Fruit fly (Drosophila melanogaster) ovary, adult (tissue): Measurements from ENCODE around the gene CG32971.

Source experiments
- CG17801 ChIP-seq: fragments of 200-800 bp; optimal IDR thresholded peaks from 2 replicates; lab custom pipeline; 2019; ENCODE audit warnings: missing biosample characterization, mild to moderate bottlenecking, missing genetic modification characterization, moderate library complexity; ENCODE audit not compliant: partially characterized antibody

The CG32971 gene

dm6 chr2L:14252271-14252870 is 22.2 kb upstream of the CG32971 start:
- TF ChIP-seq CG17801 (GFP tag; lab: Kevin White, UChicago) = no peak

dm6 chr2L:14258603-14259002 is 16.0 kb upstream of the CG32971 start:
- TF ChIP-seq CG17801 (GFP tag; lab: Kevin White, UChicago) = no peak

DNA sequence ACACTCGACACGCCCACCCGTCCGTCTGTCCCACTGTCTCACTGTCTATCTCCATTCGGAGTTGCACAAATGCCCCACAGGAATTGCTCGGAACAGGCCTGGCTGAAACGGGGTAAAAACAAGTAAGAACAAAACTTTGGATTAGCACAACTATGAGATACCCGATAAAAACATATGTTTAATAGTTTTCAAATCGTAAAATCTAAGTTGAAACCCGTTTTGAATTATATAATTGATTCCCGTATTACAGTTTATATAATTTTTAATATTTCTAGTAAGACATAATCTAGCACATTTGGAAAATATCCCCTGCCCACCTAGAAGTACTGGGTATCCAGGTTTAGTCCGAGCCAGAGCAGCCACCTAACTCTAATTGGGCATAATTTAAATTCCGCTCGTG is 14.8 kb upstream of the CG32971 start:
- TF ChIP-seq CG17801 (GFP tag; lab: Kevin White, UChicago) = no peak

DNA sequence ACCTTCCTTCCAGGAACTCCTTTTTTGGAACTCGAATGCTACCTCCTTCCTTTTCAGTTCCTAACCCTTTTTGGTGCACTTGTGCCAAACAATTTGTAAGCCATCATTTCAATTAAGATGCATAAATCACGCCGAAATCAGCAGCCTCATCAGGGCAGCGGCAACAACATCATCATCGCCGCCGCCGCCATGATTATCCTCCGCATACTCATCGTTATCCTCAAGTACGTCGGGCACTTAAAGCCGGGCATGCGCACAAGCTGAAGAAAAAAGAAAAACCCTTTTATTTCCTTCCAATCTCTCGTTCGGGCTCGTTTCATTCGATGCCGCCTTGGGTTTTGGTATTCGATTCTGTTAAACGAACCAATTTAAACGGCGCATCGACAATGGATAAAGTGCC is 13.7 kb upstream of the CG32971 start:
- no peak for TF ChIP-seq CG17801 (GFP tag; lab: Kevin White, UChicago)

dm6 chr2L:14261719-14262487 is 12.7 kb upstream of the CG32971 start:
- no peak for TF ChIP-seq CG17801 (GFP tag; lab: Kevin White, UChicago)

dm6 chr2L:14262896-14263295 is 11.7 kb upstream of the CG32971 start, which contains the start of gene wb:
Gene wb, plus strand, starts transcription at chr2L:14263027.
- TF ChIP-seq CG17801 (GFP tag; lab: Kevin White, UChicago) = no peak

DNA sequence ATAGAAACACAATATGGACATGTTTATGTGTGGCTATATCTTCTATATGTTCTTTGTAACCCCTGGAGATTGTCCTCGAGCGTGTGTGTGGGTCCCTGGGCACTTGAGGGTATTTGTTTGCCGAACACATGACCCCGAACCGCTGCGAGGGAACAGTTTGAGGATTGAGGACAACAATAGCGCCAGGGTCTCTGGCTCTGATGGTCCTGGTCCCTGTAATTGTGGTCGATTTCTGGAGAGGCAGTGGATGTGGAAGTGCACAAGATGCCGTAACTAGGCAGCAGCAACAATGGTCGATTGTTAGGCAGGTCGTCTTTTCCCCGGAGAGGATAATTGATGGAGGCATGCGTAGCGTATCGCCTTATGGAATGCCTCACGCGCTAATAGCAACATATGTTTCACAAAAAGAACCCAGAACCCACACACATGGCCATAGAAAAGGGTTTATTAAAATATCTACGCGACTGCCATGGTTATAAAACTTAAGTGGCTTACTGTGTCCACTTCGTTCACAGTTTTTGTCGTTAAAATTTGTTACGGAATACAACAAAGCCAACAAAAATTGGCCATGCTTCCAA is 9.5 kb upstream of the CG32971 start:
- no peak for TF ChIP-seq CG17801 (GFP tag; lab: Kevin White, UChicago)

DNA sequence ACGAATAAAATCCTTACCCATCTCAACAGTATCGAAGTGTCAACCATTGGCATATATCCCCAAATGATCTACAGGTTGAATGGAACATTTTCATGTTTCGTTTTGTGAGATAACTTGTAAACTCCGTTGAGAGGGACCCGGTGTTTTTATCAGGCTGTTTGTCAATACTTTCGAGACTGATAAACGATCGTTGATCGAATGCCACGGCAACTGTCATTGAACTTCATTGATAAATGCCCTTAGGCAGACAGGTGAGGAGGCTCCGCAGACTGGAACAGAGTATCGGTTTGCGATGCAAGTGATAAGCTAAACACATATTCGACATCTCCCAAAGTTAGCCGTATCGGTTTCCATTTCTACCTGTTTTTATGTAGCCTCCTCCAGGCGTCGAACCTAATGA is 6.0 kb upstream of the CG32971 start:
- TF ChIP-seq CG17801 (GFP tag; lab: Kevin White, UChicago) = no peak

DNA sequence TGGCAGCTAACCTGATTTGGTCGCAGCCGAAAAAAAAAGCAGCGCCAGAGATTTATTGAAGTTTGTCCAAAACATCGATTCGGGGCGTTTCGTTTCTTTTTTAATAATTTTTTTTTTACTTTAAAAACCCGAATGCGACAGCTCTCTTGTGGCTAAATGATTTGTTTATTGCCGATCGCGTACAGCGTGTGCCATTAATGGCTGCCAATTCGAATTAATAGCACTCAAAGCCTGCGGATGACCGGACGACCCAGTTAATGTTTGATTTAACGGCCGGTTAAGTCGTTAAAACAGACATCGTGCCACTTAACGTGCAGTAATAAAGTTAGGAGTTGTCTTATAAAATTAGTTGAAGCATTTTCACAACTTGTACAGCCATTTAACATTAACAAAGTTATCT is 3.2 kb upstream of the CG32971 start:
- no peak for TF ChIP-seq CG17801 (GFP tag; lab: Kevin White, UChicago)

- no peak for TF ChIP-seq CG17801 (GFP tag; lab: Kevin White, UChicago)
Observed at dm6 chr2L:14273540-14273939, 1.1 kb upstream of the CG32971 start.

DNA sequence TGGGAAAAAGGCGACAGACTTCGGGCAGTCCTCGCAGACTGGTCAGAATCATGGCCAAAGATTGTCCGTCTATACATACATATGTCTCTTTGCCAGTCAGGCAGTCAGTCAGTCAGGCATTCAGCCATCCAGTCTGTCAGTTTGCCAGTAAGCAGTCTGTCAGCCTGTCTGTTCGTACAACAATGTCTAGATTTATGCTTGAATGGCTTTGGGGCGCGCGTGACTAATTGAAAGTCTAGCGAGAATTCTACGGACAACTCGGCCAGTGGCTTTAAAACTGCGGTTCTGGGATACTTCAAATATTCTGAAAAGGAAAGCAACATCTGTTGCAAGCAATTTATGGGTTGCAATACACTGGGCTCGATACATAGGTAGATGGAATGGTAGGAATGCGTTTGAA is 6.2 kb downstream of the CG32971 start:
- no peak for TF ChIP-seq CG17801 (GFP tag; lab: Kevin White, UChicago)

dm6 chr2L:14284636-14285035 is 10.0 kb downstream of the CG32971 start:
- no peak for TF ChIP-seq CG17801 (GFP tag; lab: Kevin White, UChicago)

dm6 chr2L:14287907-14288306 is 13.3 kb downstream of the CG32971 start:
- no peak for TF ChIP-seq CG17801 (GFP tag; lab: Kevin White, UChicago)

DNA sequence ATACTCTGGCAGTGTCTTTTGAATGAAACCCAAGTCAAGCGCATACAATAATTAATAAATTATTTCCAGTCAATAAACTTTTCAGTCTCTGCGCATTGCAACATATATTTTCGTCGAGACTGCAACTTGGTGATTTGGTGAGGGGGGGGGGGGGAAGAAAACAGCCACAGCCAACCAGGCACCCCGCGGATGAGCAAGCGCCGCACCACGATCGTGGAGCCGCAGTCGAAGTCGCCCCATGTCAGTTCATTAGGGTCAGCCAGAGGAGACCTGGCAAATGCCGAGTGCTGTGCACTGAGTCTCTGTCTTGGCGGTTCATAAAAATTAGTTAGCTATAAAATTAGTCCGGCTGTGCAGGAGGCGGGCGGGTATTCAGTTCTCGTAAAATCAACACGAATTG is 18.1 kb downstream of the CG32971 start:
- no peak for TF ChIP-seq CG17801 (GFP tag; lab: Kevin White, UChicago)

- no peak for TF ChIP-seq CG17801 (GFP tag; lab: Kevin White, UChicago)
Observed at dm6 chr2L:14293917-14294316, 19.3 kb downstream of the CG32971 start.
